Fruit fly (Drosophila melanogaster) whole organism, wandering third instar larva: ENCODE measurements around the gene lectin-21Cb.

ENCODE experiments used
- Abd-B ChIP-seq: fragments of >200 bp; optimal IDR thresholded peaks from 2 replicates; lab custom pipeline; 2017; ENCODE audit warnings: missing biosample characterization, missing genetic modification characterization
- CG32264 ChIP-seq: fragments of 200-800 bp; sonication (Bioruptor generic); optimal IDR thresholded peaks from 2 replicates; lab custom pipeline; 2016; ENCODE audit warnings: missing biosample characterization, missing genetic modification characterization
- CG9705 ChIP-seq: fragments of 200-800 bp; sonication (Bioruptor generic); optimal IDR thresholded peaks from 2 replicates; lab custom pipeline; 2018; ENCODE audit warnings: missing biosample characterization, mild to moderate bottlenecking, missing genetic modification characterization
- CrebA ChIP-seq: fragments of 200-800 bp; sonication (Bioruptor generic); optimal IDR thresholded peaks from 2 replicates; lab custom pipeline; 2016; ENCODE audit warnings: missing biosample characterization, mild to moderate bottlenecking, missing genetic modification characterization, borderline replicate concordance
- Dfd ChIP-seq: fragments of >200 bp; optimal IDR thresholded peaks from 2 replicates; lab custom pipeline; 2017; ENCODE audit warnings: missing biosample characterization, missing genetic modification characterization
- Dif ChIP-seq: fragments of 200-275, 200-300 bp; sonication (Bioruptor generic); optimal IDR thresholded peaks from 2 replicates; lab custom pipeline; 2018; ENCODE audit warnings: missing biosample characterization, missing genetic modification characterization; ENCODE audit not compliant: partially characterized antibody
- GATAd ChIP-seq: sonication (Bioruptor generic); optimal IDR thresholded peaks from 2 replicates; lab custom pipeline; 2016; ENCODE audit warnings: missing biosample characterization, missing genetic modification characterization
- HLH106 ChIP-seq: fragments of 200-800 bp; optimal IDR thresholded peaks from 3 replicates; lab custom pipeline; 2019; ENCODE audit warnings: missing biosample characterization, mild to moderate bottlenecking, missing genetic modification characterization, moderate library complexity
- Hnf4 ChIP-seq: fragments of 200-800 bp; sonication (Bioruptor generic); optimal IDR thresholded peaks from 2 replicates; lab custom pipeline; 2016; ENCODE audit warnings: missing biosample characterization, mild to moderate bottlenecking, missing genetic modification characterization
- Hr78 ChIP-seq: fragments of >200 bp; optimal IDR thresholded peaks from 2 replicates; lab custom pipeline; 2017; ENCODE audit warnings: missing biosample characterization, missing genetic modification characterization
- Hr83 ChIP-seq: fragments of 200-300 bp; sonication (Bioruptor generic); optimal IDR thresholded peaks from 2 replicates; lab custom pipeline; 2016; ENCODE audit warnings: missing biosample characterization, mild to moderate bottlenecking, missing genetic modification characterization, moderate library complexity; ENCODE audit not compliant: poor library complexity, severe bottlenecking
- Jra ChIP-seq: sonication (Bioruptor generic); optimal IDR thresholded peaks from 2 replicates; lab custom pipeline; 2016; ENCODE audit warnings: missing biosample characterization, missing genetic modification characterization
- Mio ChIP-seq: sonication (Bioruptor generic); optimal IDR thresholded peaks from 2 replicates; lab custom pipeline; 2016; ENCODE audit warnings: missing biosample characterization, missing genetic modification characterization
- Myc ChIP-seq: fragments of >200 bp; optimal IDR thresholded peaks from 2 replicates; lab custom pipeline; 2017
- N ChIP-seq: fragments of >200 bp; optimal IDR thresholded peaks from 2 replicates; lab custom pipeline; 2018; ENCODE audit warnings: missing biosample characterization, missing external identifiers, missing genetic modification characterization
- OdsH ChIP-seq: fragments of 200-800 bp; sonication (Bioruptor generic); optimal IDR thresholded peaks from 2 replicates; lab custom pipeline; 2016; ENCODE audit warnings: missing biosample characterization, mild to moderate bottlenecking, missing genetic modification characterization
- Rel ChIP-seq, 2 experiments: fragments of 200-800 bp; sonication (Bioruptor generic) in 1 of 2; optimal IDR thresholded peaks; 2 replicates in 1 of 2; 3 replicates in 1 of 2; lab custom pipeline; 2016 to 2019; ENCODE audit warnings: mild to moderate bottlenecking in 2 of 2, missing biosample characterization in 2 of 2, missing genetic modification characterization in 2 of 2, moderate library complexity in 1 of 2
- Vsx2 ChIP-seq: fragments of 200-300, 225-300 bp; sonication (Bioruptor generic); optimal IDR thresholded peaks from 2 replicates; lab custom pipeline; 2018; ENCODE audit warnings: missing biosample characterization, missing genetic modification characterization; ENCODE audit not compliant: partially characterized antibody
- br ChIP-seq: fragments of 200-800 bp; sonication (Bioruptor generic); optimal IDR thresholded peaks from 2 replicates; lab custom pipeline; 2016; ENCODE audit warnings: missing biosample characterization, missing genetic modification characterization
- brk ChIP-seq: fragments of 200-800 bp; sonication (Bioruptor generic); optimal IDR thresholded peaks from 2 replicates; lab custom pipeline; 2016; ENCODE audit warnings: missing biosample characterization, mild to moderate bottlenecking, missing genetic modification characterization
- dl ChIP-seq, 2 experiments: fragments of 175-275, 200-275 bp in 1 of 2; fragments of 200-275 bp in 1 of 2; sonication (Bioruptor generic); optimal IDR thresholded peaks; lab custom pipeline; 2018; ENCODE audit warnings: mild to moderate bottlenecking in 2 of 2, missing biosample characterization in 2 of 2, missing genetic modification characterization in 2 of 2, moderate library complexity in 2 of 2; ENCODE audit not compliant: partially characterized antibody in 2 of 2, insufficient read depth in 1 of 2
- dmrt93B ChIP-seq: fragments of 200-800 bp; sonication (Bioruptor generic); optimal IDR thresholded peaks from 2 replicates; lab custom pipeline; 2018; ENCODE audit warnings: missing biosample characterization, mild to moderate bottlenecking, missing genetic modification characterization
- ey ChIP-seq: fragments of 200-800 bp; sonication (Bioruptor generic); optimal IDR thresholded peaks from 2 replicates; lab custom pipeline; 2016; ENCODE audit warnings: missing biosample characterization, missing genetic modification characterization
- foxo ChIP-seq, 2 experiments: fragments of 200-800 bp; sonication (Bioruptor generic); optimal IDR thresholded peaks; 2 replicates in 1 of 2; 3 replicates in 1 of 2; lab custom pipeline; 2016 to 2017; ENCODE audit warnings: missing biosample characterization in 2 of 2, missing genetic modification characterization in 2 of 2
- fru ChIP-seq: fragments of 200-800 bp; sonication (Bioruptor generic); optimal IDR thresholded peaks from 3 replicates; lab custom pipeline; 2016; ENCODE audit warnings: missing biosample characterization, mild to moderate bottlenecking, missing genetic modification characterization
- h ChIP-seq: fragments of 200-800 bp; sonication (Bioruptor generic); optimal IDR thresholded peaks from 3 replicates; lab custom pipeline; 2016; ENCODE audit warnings: missing biosample characterization, mild to moderate bottlenecking, missing genetic modification characterization
- pan ChIP-seq: fragments of >200 bp; optimal IDR thresholded peaks from 2 replicates; lab custom pipeline; 2017
- psq ChIP-seq: fragments of 200-800 bp; sonication (Bioruptor generic); optimal IDR thresholded peaks from 3 replicates; lab custom pipeline; 2017; ENCODE audit warnings: missing biosample characterization, mild to moderate bottlenecking, missing genetic modification characterization, moderate library complexity
- rgr ChIP-seq: fragments of 200-800 bp; sonication (Bioruptor generic); optimal IDR thresholded peaks from 3 replicates; lab custom pipeline; 2016; ENCODE audit warnings: missing biosample characterization, mild to moderate bottlenecking, missing genetic modification characterization
- sage ChIP-seq: fragments of 200-800 bp; sonication (Bioruptor generic); optimal IDR thresholded peaks from 2 replicates; lab custom pipeline; 2016; ENCODE audit warnings: missing biosample characterization, mild to moderate bottlenecking, missing genetic modification characterization
- sv ChIP-seq: fragments of 200-800 bp; sonication (Bioruptor generic); optimal IDR thresholded peaks from 3 replicates; lab custom pipeline; 2016; ENCODE audit warnings: missing biosample characterization, missing genetic modification characterization
- tai ChIP-seq: sonication (Bioruptor generic); optimal IDR thresholded peaks from 2 replicates; lab custom pipeline; 2016; ENCODE audit warnings: missing biosample characterization, missing genetic modification characterization
- usp ChIP-seq: fragments of >200 bp; optimal IDR thresholded peaks from 2 replicates; lab custom pipeline; 2017; ENCODE audit warnings: missing biosample characterization, missing genetic modification characterization
- woc ChIP-seq: sonication (Bioruptor generic); optimal IDR thresholded peaks from 2 replicates; lab custom pipeline; 2016; ENCODE audit warnings: missing biosample characterization, mild to moderate bottlenecking, missing genetic modification characterization

The lectin-21Cb gene

DNA sequence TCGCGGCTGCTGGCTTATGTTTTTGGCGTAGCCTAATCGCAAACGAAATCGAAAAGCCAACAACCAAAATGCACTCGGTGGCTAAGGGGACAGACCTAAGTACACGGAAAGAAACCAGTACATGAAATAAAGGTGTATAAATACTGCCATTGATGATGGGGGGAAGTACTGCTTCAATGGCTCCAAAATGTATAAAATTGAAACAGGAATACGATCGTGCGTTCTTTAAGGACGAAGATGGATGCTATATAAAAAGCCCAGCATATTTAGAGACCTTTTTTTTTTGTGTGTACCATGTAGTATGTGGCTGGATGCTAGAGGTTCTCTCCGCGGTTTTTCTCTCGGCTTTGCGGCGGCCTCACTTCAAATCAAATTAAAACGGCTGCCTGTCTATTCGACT lies 9.2 kb upstream of the lectin-21Cb start:
- TF ChIP-seq Hnf4 (GFP tag; lab: Kevin White, UChicago) (no peak), Mio (GFP tag; lab: Kevin White, UChicago) (no peak), CrebA (GFP tag; lab: Kevin White, UChicago) (no peak), rgr (no peak), woc (GFP tag; lab: Kevin White, UChicago) (no peak), Myc (lab: Kevin White, UChicago) (no peak), brk (GFP tag; lab: Kevin White, UChicago) (no peak), tai (GFP tag; lab: Kevin White, UChicago) (no peak), Hr78 (no peak), Rel (GFP tag; optimal IDR thresholded peaks at IDR 0.05; lab: Kevin White, UChicago) (no peak), Rel (tag; optimal IDR thresholded peaks at IDR 0.05; lab: Kevin White, UChicago) (no peak), dl (GFP tag; optimal IDR thresholded peaks at IDR 0.05; lab: Kevin White, UChicago; ENCODE audit: insufficient read depth in 1 of 2, partially characterized antibody in 2 of 2) (no peak), dmrt93B (no peak), HLH106 (tag; lab: Kevin White, UChicago) (no peak), h (GFP tag; lab: Kevin White, UChicago) (no peak), CG32264 (GFP tag; lab: Kevin White, UChicago) (no peak), foxo (GFP tag; optimal IDR thresholded peaks at IDR 0.05; lab: Kevin White, UChicago) (no peak)

DNA sequence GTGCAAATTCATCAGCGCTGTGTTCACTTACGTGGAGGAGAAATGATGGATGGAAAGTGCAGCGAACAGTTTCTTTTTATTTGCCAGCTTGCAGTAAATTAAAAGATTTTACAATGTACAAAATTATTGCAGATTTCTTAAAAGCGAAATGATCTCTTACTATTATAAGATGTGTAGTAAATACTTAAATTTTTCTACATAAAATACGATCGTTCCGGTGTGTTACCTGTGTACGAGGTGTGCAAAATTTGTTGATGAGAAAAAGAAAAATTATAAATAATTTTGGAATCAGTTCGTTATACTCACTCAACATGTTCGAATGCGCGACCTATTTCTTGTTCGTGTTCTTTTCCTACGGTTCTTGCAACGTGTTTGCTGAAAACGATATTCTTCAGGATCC lies 4.4 kb upstream of the lectin-21Cb start, which contains the start of gene CG2839:
CG2839 (plus strand) TSS at position 301 of the 400 bp plus-strand sequence.
- TF ChIP-seq OdsH (GFP tag; lab: Kevin White, UChicago) (no peak), usp (GFP tag; lab: Kevin White, UChicago) (no peak), Dif (GFP tag; lab: Kevin White, UChicago) (no peak), Abd-B (GFP tag; lab: Kevin White, UChicago) (no peak)

DNA sequence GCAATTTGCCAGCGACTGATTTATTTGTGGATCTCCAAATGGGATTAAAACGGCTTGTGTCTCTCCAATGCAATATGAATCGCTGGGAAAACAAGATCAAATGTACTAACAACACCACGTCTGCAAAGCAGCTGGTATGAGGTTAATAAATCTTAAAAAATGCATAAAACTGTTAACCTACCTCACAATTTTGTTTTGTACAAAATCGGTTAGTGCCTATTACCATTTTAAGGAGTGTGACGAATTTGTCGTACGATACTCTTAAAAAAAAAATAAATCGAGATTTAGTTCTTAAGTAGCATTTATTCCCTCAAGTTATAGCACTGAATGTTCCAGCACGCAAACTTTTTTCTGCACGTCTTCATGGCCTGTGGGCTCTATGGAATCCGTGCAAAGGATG lies 3.3 kb upstream of the lectin-21Cb start, which contains the start of gene lectin-21Ca:
lectin-21Ca (plus strand) TSS at position 301 of the 400 bp plus-strand sequence.
- TF ChIP-seq brk (GFP tag; lab: Kevin White, UChicago), result no peak
- no peak for TF ChIP-seq N (GFP tag; lab: Kevin White, UChicago)

DNA sequence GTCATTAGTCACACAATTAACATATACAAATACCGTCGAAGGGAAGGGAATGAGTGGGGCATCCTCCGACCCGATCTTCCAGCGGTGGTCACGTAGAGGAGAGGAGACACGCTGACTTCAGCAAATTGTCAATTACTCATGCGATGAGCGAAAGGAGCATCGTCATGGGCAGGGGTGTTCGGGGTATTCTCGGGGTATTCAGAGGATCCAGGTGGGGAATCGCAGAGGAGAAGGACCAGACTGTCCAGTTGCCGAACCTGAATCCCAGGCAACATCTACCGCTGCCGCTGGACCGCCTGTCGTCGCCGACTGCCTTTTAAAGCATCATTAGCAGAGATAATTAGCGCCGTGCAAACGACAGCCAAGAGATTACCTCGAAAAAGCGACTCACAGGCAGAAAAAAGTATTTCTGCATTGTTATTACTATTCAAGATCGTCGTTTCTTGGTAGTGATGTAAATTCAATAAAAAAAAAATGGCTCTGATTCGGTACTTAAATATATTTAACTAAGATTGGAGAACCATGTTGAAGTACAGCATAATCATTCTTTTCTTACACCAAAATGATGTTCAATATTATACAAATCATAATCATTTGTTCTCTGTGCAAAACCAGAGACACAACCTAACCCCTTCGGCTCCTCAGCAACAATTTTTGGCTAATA lies 2.3 kb upstream of the lectin-21Cb start:
- TF ChIP-seq CG32264 (GFP tag; lab: Kevin White, UChicago), result no peak
- TF ChIP-seq woc (GFP tag; lab: Kevin White, UChicago), result peak; percentile 64
- no peak for TF ChIP-seq CG9705 (GFP tag; lab: Kevin White, UChicago)
- TF ChIP-seq Mio (GFP tag; lab: Kevin White, UChicago), result no peak
- TF ChIP-seq sv, result no peak
- TF ChIP-seq Rel (GFP tag; optimal IDR thresholded peaks at IDR 0.05; lab: Kevin White, UChicago), result no peak
- no peak for TF ChIP-seq Rel (tag; optimal IDR thresholded peaks at IDR 0.05; lab: Kevin White, UChicago)
- no peak for TF ChIP-seq Myc (lab: Kevin White, UChicago)
- no peak for TF ChIP-seq br (GFP tag; lab: Kevin White, UChicago)
- peak; percentile 11 for TF ChIP-seq Dif (GFP tag; lab: Kevin White, UChicago)
- TF ChIP-seq OdsH (GFP tag; lab: Kevin White, UChicago), result peak; percentile 30
- TF ChIP-seq Vsx2 (GFP tag; lab: Kevin White, UChicago), result peak; percentile 75
- TF ChIP-seq HLH106 (tag; lab: Kevin White, UChicago), result no peak
- TF ChIP-seq Hr78, result no peak
- TF ChIP-seq GATAd (GFP tag; lab: Kevin White, UChicago), result no peak
- peak; percentile 53 for TF ChIP-seq fru (GFP tag; lab: Kevin White, UChicago)
- TF ChIP-seq tai (GFP tag; lab: Kevin White, UChicago), result no peak
- TF ChIP-seq ey (GFP tag; lab: Kevin White, UChicago), result peak; percentile 62
- TF ChIP-seq h (GFP tag; lab: Kevin White, UChicago), result peak; percentile 74
- no peak for TF ChIP-seq CrebA (GFP tag; lab: Kevin White, UChicago)
- no peak for TF ChIP-seq Jra (GFP tag; lab: Kevin White, UChicago)
- peak; percentile 31 for TF ChIP-seq Hr83 (GFP tag; lab: Kevin White, UChicago)
- no peak for TF ChIP-seq pan (lab: Kevin White, UChicago)
- TF ChIP-seq dl (GFP tag; optimal IDR thresholded peaks at IDR 0.05; lab: Kevin White, UChicago; ENCODE audit: insufficient read depth in 1 of 2, partially characterized antibody in 2 of 2), result no peak
- TF ChIP-seq N (GFP tag; lab: Kevin White, UChicago), result no peak
- no peak for TF ChIP-seq Dfd (GFP tag; lab: Kevin White, UChicago)
- TF ChIP-seq rgr, result peak; percentile 59
- no peak for TF ChIP-seq Hnf4 (GFP tag; lab: Kevin White, UChicago)
- TF ChIP-seq foxo (GFP tag; optimal IDR thresholded peaks at IDR 0.05; lab: Kevin White, UChicago), result peak in 1 of 2 experiments; percentile 60
- peak; percentile 23 for TF ChIP-seq psq (GFP tag; lab: Kevin White, UChicago)
- TF ChIP-seq brk (GFP tag; lab: Kevin White, UChicago), result no peak
- TF ChIP-seq sage (GFP tag; lab: Kevin White, UChicago), result no peak
